Worm (Caenorhabditis elegans): ENCODE measurements around the gene metl-9.

The metl-9 gene

DNA sequence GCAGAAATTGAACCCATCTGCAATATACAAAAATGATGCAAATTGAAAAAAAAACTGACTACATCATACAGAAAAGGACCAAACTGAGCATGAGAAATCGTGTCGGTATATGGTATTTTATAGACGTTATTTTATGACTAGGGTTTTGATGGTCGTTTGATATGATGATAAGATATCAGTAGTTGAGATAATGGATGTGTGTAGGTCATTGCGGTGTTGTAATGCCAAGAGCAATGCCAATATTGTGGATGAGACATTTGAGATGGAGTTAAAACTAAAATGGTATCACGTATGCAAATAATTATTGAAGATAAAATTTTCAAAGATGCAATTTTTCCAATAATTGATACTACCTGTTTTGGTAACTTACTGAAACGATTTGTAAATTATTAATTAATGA, 19.3 kb downstream of the metl-9 start, which contains the start of gene C31H2.4:
Gene C31H2.4, minus strand, starts transcription at position 19 of the 400 bp plus-strand sequence.
- TF ChIP-seq ama-1 (optimal IDR thresholded peaks at IDR 0.05) (no peak), B0310.2 (tag; optimal IDR thresholded peaks at IDR 0.05) (no peak), ceh-13 (GFP tag; optimal IDR thresholded peaks at IDR 0.05) (no peak), tra-4 (tag; optimal IDR thresholded peaks at IDR 0.05) (no peak), aly-1 (tag; optimal IDR thresholded peaks at IDR 0.05) (no peak), ets-7 (tag; optimal IDR thresholded peaks at IDR 0.05) (no peak), sea-1 (GFP tag; conservative IDR thresholded peaks at IDR 0.05) (no peak)

DNA sequence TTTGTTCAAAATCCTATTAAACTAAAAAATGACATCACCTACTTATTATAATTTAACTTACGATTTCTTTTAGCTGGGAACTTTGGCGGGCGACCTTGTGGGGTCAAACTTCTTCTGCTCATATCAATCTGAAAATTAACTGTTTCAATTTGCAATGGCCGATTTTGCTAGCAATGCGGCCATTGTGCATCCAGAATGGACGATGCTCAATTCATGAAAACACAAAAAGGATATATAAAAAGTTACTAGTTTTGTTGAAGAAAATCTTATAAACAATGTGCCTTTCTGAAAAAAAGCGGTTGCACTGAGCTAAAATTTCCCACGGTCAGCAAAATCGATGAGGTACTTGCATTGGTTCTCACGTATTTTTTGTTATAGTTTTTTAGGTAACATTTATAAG, 24.7 kb downstream of the metl-9 start, which contains the start of gene C31H2.3:
Gene C31H2.3, minus strand, starts transcription at position 101 of the 400 bp plus-strand sequence.
- TF ChIP-seq tbx-11 (GFP tag; IDR thresholded peaks at IDR 0.05) (no peak), ama-1 (optimal IDR thresholded peaks at IDR 0.05) (no peak), hmg-4 (GFP tag; optimal IDR thresholded peaks at IDR 0.05) (no peak), sea-1 (GFP tag; conservative IDR thresholded peaks at IDR 0.05) (no peak), tra-4 (tag; optimal IDR thresholded peaks at IDR 0.05) (no peak), pes-1 (GFP tag; IDR thresholded peaks at IDR 0.05) (no peak), ceh-36 (tag; optimal IDR thresholded peaks at IDR 0.05) (no peak), hnd-1 (tag; optimal IDR thresholded peaks at IDR 0.05) (no peak), B0310.2 (tag; optimal IDR thresholded peaks at IDR 0.05) (no peak), hmbx-1 (tag; optimal IDR thresholded peaks at IDR 0.05) (no peak)

DNA sequence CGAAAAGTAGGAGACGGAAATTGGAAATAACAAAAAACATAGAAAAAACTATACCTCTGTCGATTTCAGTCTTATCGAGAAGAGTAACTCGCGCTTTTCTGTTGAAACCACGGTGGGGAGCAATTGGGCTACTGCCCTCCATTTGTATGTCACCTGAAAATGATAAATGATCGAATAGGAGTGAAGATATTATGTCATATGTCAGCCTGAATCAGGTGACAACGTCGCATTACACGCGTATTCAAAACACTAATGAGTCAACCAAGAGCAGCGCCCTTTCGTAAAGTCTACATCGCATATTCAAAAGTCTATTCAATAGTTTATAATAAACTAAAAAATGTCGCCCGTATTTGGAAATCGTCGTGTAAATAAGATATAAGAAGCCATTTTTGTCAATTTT, 26.0 kb downstream of the metl-9 start:
- TF ChIP-seq ceh-36 (tag; optimal IDR thresholded peaks at IDR 0.05) (no peak), pes-1 (GFP tag; IDR thresholded peaks at IDR 0.05) (no peak), sea-1 (GFP tag; conservative IDR thresholded peaks at IDR 0.05) (no peak), B0310.2 (tag; optimal IDR thresholded peaks at IDR 0.05) (no peak), ceh-13 (GFP tag; optimal IDR thresholded peaks at IDR 0.05) (no peak), flt-1 (GFP tag; IDR thresholded peaks at IDR 0.05) (no peak), scrt-1 (GFP tag; IDR thresholded peaks at IDR 0.05) (no peak), hmg-4 (GFP tag; optimal IDR thresholded peaks at IDR 0.05) (no peak), ama-1 (optimal IDR thresholded peaks at IDR 0.05) (no peak), ets-7 (tag; optimal IDR thresholded peaks at IDR 0.05) (no peak), aly-1 (tag; optimal IDR thresholded peaks at IDR 0.05) (no peak), hmbx-1 (tag; optimal IDR thresholded peaks at IDR 0.05) (no peak)

DNA sequence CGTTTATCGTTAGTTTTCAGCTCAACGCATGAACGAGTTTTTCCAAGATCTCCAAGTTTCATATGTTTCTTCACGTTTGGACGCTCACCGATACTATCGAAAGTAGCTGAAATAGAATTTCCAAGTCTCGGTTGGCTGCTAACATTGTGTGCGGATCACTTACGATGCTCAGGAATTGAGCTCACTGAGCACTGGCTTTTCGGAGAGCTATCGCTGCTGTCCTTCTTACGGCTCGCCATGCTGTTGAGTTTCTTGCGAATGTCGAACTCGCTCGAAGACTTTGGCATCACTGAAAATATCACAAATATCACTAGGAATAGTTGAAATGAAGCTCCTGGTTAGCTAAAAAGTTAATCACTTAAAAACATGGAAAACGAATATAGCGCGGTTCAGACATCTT, 27.1 kb downstream of the metl-9 start:
- TF ChIP-seq ceh-13 (GFP tag; optimal IDR thresholded peaks at IDR 0.05) (no peak), hmg-4 (GFP tag; optimal IDR thresholded peaks at IDR 0.05) (no peak), tbx-37 (GFP tag; conservative IDR thresholded peaks at IDR 0.05) (no peak), ama-1 (optimal IDR thresholded peaks at IDR 0.05) (no peak), tra-4 (tag; optimal IDR thresholded peaks at IDR 0.05) (no peak), pes-1 (GFP tag; IDR thresholded peaks at IDR 0.05) (no peak), F13C5.2 (tag; optimal IDR thresholded peaks at IDR 0.05) (no peak), aly-1 (tag; optimal IDR thresholded peaks at IDR 0.05) (no peak), ceh-36 (tag; optimal IDR thresholded peaks at IDR 0.05) (no peak), scrt-1 (GFP tag; IDR thresholded peaks at IDR 0.05) (no peak), tbx-11 (GFP tag; IDR thresholded peaks at IDR 0.05) (no peak), hmbx-1 (tag; optimal IDR thresholded peaks at IDR 0.05) (no peak), B0310.2 (tag; optimal IDR thresholded peaks at IDR 0.05) (no peak), hnd-1 (tag; optimal IDR thresholded peaks at IDR 0.05) (no peak), ets-7 (tag; optimal IDR thresholded peaks at IDR 0.05) (no peak), flt-1 (GFP tag; IDR thresholded peaks at IDR 0.05) (no peak)

DNA sequence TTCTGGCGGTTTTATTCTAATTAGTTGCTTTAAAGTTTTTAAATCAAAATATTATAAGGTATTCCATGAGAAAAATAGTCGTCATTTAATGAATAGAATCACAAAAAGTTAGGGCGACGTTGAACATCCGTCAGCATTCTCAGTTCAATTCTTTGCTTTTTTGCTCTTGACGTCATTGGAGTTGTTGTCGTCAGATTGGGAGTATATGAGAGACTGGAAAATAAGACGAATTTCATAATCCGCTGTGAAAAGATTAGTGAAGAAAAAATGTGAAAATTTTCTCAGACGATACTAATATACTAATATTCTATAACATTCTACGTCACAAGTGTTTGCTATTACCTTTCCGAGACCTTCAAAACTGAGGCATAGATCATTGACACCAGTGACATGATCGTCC, 27.5 kb downstream of the metl-9 start:
- TF ChIP-seq hmbx-1 (tag; optimal IDR thresholded peaks at IDR 0.05) (no peak), B0310.2 (tag; optimal IDR thresholded peaks at IDR 0.05) (no peak), tbx-11 (GFP tag; IDR thresholded peaks at IDR 0.05) (no peak), sea-1 (GFP tag; conservative IDR thresholded peaks at IDR 0.05) (no peak), hmg-4 (GFP tag; optimal IDR thresholded peaks at IDR 0.05) (no peak), scrt-1 (GFP tag; IDR thresholded peaks at IDR 0.05) (no peak), tra-4 (tag; optimal IDR thresholded peaks at IDR 0.05) (no peak), flt-1 (GFP tag; IDR thresholded peaks at IDR 0.05) (no peak), ama-1 (optimal IDR thresholded peaks at IDR 0.05) (no peak), tbx-37 (GFP tag; conservative IDR thresholded peaks at IDR 0.05) (no peak), aly-1 (tag; optimal IDR thresholded peaks at IDR 0.05) (no peak)

DNA sequence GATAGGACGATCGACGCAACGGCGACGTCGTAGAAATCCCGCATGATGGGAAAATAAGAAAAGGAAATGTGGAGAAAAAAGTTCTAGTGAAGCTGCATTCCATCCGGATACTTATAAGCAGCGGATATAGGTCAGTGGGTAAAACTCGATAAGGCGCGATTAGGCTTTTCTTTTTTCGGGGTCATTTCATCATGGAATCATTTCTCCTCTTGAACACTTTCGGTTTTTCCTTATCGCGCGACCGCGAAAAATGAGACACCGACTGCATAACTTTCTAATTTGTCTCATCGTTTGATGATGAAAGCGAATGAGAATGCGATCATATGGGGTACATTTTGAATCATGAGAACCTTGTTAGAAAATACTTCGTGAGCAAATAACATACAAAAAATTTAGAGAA, 28.6 kb downstream of the metl-9 start, which contains the start of gene dpy-8:
Gene dpy-8, minus strand, starts transcription at position 88 of the 400 bp plus-strand sequence.
- TF ChIP-seq flt-1 (GFP tag; IDR thresholded peaks at IDR 0.05) (no peak), sea-1 (GFP tag; conservative IDR thresholded peaks at IDR 0.05) (no peak)

DNA sequence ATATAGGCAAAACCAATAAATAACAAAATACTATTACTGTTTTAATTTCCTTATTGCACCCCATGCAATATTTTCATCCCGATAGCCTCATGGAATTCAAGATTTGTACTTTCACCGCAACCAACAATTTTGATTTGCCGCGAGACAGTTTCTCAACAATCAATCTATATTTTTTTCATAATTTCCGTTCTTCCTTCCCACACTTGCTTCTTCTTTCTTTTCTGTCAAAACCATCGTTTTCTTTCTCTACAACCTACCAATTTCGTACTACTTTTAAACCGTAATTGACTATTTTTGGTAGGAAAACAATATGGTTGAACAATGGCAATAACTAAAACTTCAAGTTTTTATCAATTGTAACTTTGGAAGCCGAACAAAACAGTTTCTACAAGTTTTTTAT, 31.0 kb downstream of the metl-9 start, which contains the start of gene C31H2.14:
Gene C31H2.14, plus strand, starts transcription at position 301 of the 400 bp plus-strand sequence.
- TF ChIP-seq flt-1 (GFP tag; IDR thresholded peaks at IDR 0.05) = no peak

DNA sequence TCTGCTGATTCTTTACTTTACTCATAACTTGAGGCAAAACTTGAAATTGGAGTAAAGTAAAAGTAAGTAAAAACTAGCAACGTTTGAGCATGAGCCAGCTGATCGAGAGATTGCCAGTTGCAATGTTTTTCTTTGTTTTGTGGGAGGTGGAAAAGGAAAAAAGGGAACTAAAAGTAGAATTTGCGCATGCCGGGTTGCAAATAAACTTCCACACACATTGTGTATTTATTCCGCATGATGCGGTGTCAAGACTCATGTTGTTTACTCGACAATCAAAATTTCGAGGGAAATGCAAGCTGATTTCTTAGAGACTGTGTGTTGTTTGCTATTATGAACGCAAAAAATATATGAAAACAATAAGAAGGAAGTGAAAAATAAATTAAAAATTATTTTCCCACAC, 36.5 kb downstream of the metl-9 start:
- TF ChIP-seq ceh-36 (tag; optimal IDR thresholded peaks at IDR 0.05) = no peak
- TF ChIP-seq B0310.2 (tag; optimal IDR thresholded peaks at IDR 0.05) = no peak
- TF ChIP-seq aly-1 (tag; optimal IDR thresholded peaks at IDR 0.05) = no peak
- no peak for TF ChIP-seq tbx-37 (GFP tag; conservative IDR thresholded peaks at IDR 0.05)
- no peak for TF ChIP-seq flt-1 (GFP tag; IDR thresholded peaks at IDR 0.05)
- TF ChIP-seq pes-1 (GFP tag; IDR thresholded peaks at IDR 0.05) = no peak
- TF ChIP-seq F13C5.2 (tag; optimal IDR thresholded peaks at IDR 0.05) = no peak
- no peak for TF ChIP-seq sea-1 (GFP tag; conservative IDR thresholded peaks at IDR 0.05)
- TF ChIP-seq hmbx-1 (tag; optimal IDR thresholded peaks at IDR 0.05) = no peak
- TF ChIP-seq tra-4 (tag; optimal IDR thresholded peaks at IDR 0.05) = no peak
- no peak for TF ChIP-seq hnd-1 (tag; optimal IDR thresholded peaks at IDR 0.05)
- TF ChIP-seq ets-7 (tag; optimal IDR thresholded peaks at IDR 0.05) = no peak
- no peak for TF ChIP-seq ama-1 (optimal IDR thresholded peaks at IDR 0.05)
- TF ChIP-seq tbx-11 (GFP tag; IDR thresholded peaks at IDR 0.05) = no peak
- no peak for TF ChIP-seq ceh-13 (GFP tag; optimal IDR thresholded peaks at IDR 0.05)
- TF ChIP-seq scrt-1 (GFP tag; IDR thresholded peaks at IDR 0.05) = no peak
- TF ChIP-seq hmg-4 (GFP tag; optimal IDR thresholded peaks at IDR 0.05) = no peak
